Fruit fly (Drosophila melanogaster) whole organism, wandering third instar larva: ENCODE measurements around the gene CG33702.

Experiments used
- Abd-B ChIP-seq: fragments of >200 bp; optimal IDR thresholded peaks from 2 replicates; lab custom pipeline; 2017; ENCODE audit warnings: missing biosample characterization, missing genetic modification characterization
- CG32264 ChIP-seq: fragments of 200-800 bp; sonication (Bioruptor generic); optimal IDR thresholded peaks from 2 replicates; lab custom pipeline; 2016; ENCODE audit warnings: missing biosample characterization, missing genetic modification characterization
- CG9705 ChIP-seq: fragments of 200-800 bp; sonication (Bioruptor generic); optimal IDR thresholded peaks from 2 replicates; lab custom pipeline; 2018; ENCODE audit warnings: missing biosample characterization, mild to moderate bottlenecking, missing genetic modification characterization
- CrebA ChIP-seq: fragments of 200-800 bp; sonication (Bioruptor generic); optimal IDR thresholded peaks from 2 replicates; lab custom pipeline; 2016; ENCODE audit warnings: missing biosample characterization, mild to moderate bottlenecking, missing genetic modification characterization, borderline replicate concordance
- Dfd ChIP-seq: fragments of >200 bp; optimal IDR thresholded peaks from 2 replicates; lab custom pipeline; 2017; ENCODE audit warnings: missing biosample characterization, missing genetic modification characterization
- Dif ChIP-seq: fragments of 200-275, 200-300 bp; sonication (Bioruptor generic); optimal IDR thresholded peaks from 2 replicates; lab custom pipeline; 2018; ENCODE audit warnings: missing biosample characterization, missing genetic modification characterization; ENCODE audit not compliant: partially characterized antibody
- GATAd ChIP-seq: sonication (Bioruptor generic); optimal IDR thresholded peaks from 2 replicates; lab custom pipeline; 2016; ENCODE audit warnings: missing biosample characterization, missing genetic modification characterization
- HLH106 ChIP-seq: fragments of 200-800 bp; optimal IDR thresholded peaks from 3 replicates; lab custom pipeline; 2019; ENCODE audit warnings: missing biosample characterization, mild to moderate bottlenecking, missing genetic modification characterization, moderate library complexity
- Hnf4 ChIP-seq: fragments of 200-800 bp; sonication (Bioruptor generic); optimal IDR thresholded peaks from 2 replicates; lab custom pipeline; 2016; ENCODE audit warnings: missing biosample characterization, mild to moderate bottlenecking, missing genetic modification characterization
- Hr78 ChIP-seq: fragments of >200 bp; optimal IDR thresholded peaks from 2 replicates; lab custom pipeline; 2017; ENCODE audit warnings: missing biosample characterization, missing genetic modification characterization
- Hr83 ChIP-seq: fragments of 200-300 bp; sonication (Bioruptor generic); optimal IDR thresholded peaks from 2 replicates; lab custom pipeline; 2016; ENCODE audit warnings: missing biosample characterization, mild to moderate bottlenecking, missing genetic modification characterization, moderate library complexity; ENCODE audit not compliant: poor library complexity, severe bottlenecking
- Jra ChIP-seq: sonication (Bioruptor generic); optimal IDR thresholded peaks from 2 replicates; lab custom pipeline; 2016; ENCODE audit warnings: missing biosample characterization, missing genetic modification characterization
- Mio ChIP-seq: sonication (Bioruptor generic); optimal IDR thresholded peaks from 2 replicates; lab custom pipeline; 2016; ENCODE audit warnings: missing biosample characterization, missing genetic modification characterization
- Myc ChIP-seq: fragments of >200 bp; optimal IDR thresholded peaks from 2 replicates; lab custom pipeline; 2017
- N ChIP-seq: fragments of >200 bp; optimal IDR thresholded peaks from 2 replicates; lab custom pipeline; 2018; ENCODE audit warnings: missing biosample characterization, missing external identifiers, missing genetic modification characterization
- OdsH ChIP-seq: fragments of 200-800 bp; sonication (Bioruptor generic); optimal IDR thresholded peaks from 2 replicates; lab custom pipeline; 2016; ENCODE audit warnings: missing biosample characterization, mild to moderate bottlenecking, missing genetic modification characterization
- Rel ChIP-seq, 2 experiments: fragments of 200-800 bp; sonication (Bioruptor generic) in 1 of 2; optimal IDR thresholded peaks; 2 replicates in 1 of 2; 3 replicates in 1 of 2; lab custom pipeline; 2016 to 2019; ENCODE audit warnings: mild to moderate bottlenecking in 2 of 2, missing biosample characterization in 2 of 2, missing genetic modification characterization in 2 of 2, moderate library complexity in 1 of 2
- Sp1 ChIP-seq: fragments of 200-800 bp; sonication (Bioruptor generic); optimal IDR thresholded peaks from 3 replicates; lab custom pipeline; 2019; ENCODE audit warnings: missing biosample characterization, mild to moderate bottlenecking, missing genetic modification characterization, moderate library complexity
- Vsx2 ChIP-seq: fragments of 200-300, 225-300 bp; sonication (Bioruptor generic); optimal IDR thresholded peaks from 2 replicates; lab custom pipeline; 2018; ENCODE audit warnings: missing biosample characterization, missing genetic modification characterization; ENCODE audit not compliant: partially characterized antibody
- br ChIP-seq: fragments of 200-800 bp; sonication (Bioruptor generic); optimal IDR thresholded peaks from 2 replicates; lab custom pipeline; 2016; ENCODE audit warnings: missing biosample characterization, missing genetic modification characterization
- brk ChIP-seq: fragments of 200-800 bp; sonication (Bioruptor generic); optimal IDR thresholded peaks from 2 replicates; lab custom pipeline; 2016; ENCODE audit warnings: missing biosample characterization, mild to moderate bottlenecking, missing genetic modification characterization
- dl ChIP-seq, 2 experiments: fragments of 175-275, 200-275 bp in 1 of 2; fragments of 200-275 bp in 1 of 2; sonication (Bioruptor generic); optimal IDR thresholded peaks; lab custom pipeline; 2018; ENCODE audit warnings: mild to moderate bottlenecking in 2 of 2, missing biosample characterization in 2 of 2, missing genetic modification characterization in 2 of 2, moderate library complexity in 2 of 2; ENCODE audit not compliant: partially characterized antibody in 2 of 2, insufficient read depth in 1 of 2
- dmrt93B ChIP-seq: fragments of 200-800 bp; sonication (Bioruptor generic); optimal IDR thresholded peaks from 2 replicates; lab custom pipeline; 2018; ENCODE audit warnings: missing biosample characterization, mild to moderate bottlenecking, missing genetic modification characterization
- dsf ChIP-seq: sonication (Bioruptor generic); optimal IDR thresholded peaks from 2 replicates; lab custom pipeline; 2016; ENCODE audit warnings: missing biosample characterization, missing genetic modification characterization, borderline replicate concordance
- ey ChIP-seq: fragments of 200-800 bp; sonication (Bioruptor generic); optimal IDR thresholded peaks from 2 replicates; lab custom pipeline; 2016; ENCODE audit warnings: missing biosample characterization, missing genetic modification characterization
- foxo ChIP-seq, 2 experiments: fragments of 200-800 bp; sonication (Bioruptor generic); optimal IDR thresholded peaks; 2 replicates in 1 of 2; 3 replicates in 1 of 2; lab custom pipeline; 2016 to 2017; ENCODE audit warnings: missing biosample characterization in 2 of 2, missing genetic modification characterization in 2 of 2
- fru ChIP-seq: fragments of 200-800 bp; sonication (Bioruptor generic); optimal IDR thresholded peaks from 3 replicates; lab custom pipeline; 2016; ENCODE audit warnings: missing biosample characterization, mild to moderate bottlenecking, missing genetic modification characterization
- h ChIP-seq: fragments of 200-800 bp; sonication (Bioruptor generic); optimal IDR thresholded peaks from 3 replicates; lab custom pipeline; 2016; ENCODE audit warnings: missing biosample characterization, mild to moderate bottlenecking, missing genetic modification characterization
- jim ChIP-seq: fragments of 175-275, 200-325 bp; sonication (Bioruptor generic); optimal IDR thresholded peaks from 2 replicates; lab custom pipeline; 2016; ENCODE audit warnings: missing biosample characterization, mild to moderate bottlenecking, missing genetic modification characterization
- lola ChIP-seq: fragments of >200 bp; optimal IDR thresholded peaks from 2 replicates; lab custom pipeline; 2017; ENCODE audit warnings: missing biosample characterization, missing genetic modification characterization
- pan ChIP-seq: fragments of >200 bp; optimal IDR thresholded peaks from 2 replicates; lab custom pipeline; 2017
- psq ChIP-seq: fragments of 200-800 bp; sonication (Bioruptor generic); optimal IDR thresholded peaks from 3 replicates; lab custom pipeline; 2017; ENCODE audit warnings: missing biosample characterization, mild to moderate bottlenecking, missing genetic modification characterization, moderate library complexity
- rgr ChIP-seq: fragments of 200-800 bp; sonication (Bioruptor generic); optimal IDR thresholded peaks from 3 replicates; lab custom pipeline; 2016; ENCODE audit warnings: missing biosample characterization, mild to moderate bottlenecking, missing genetic modification characterization
- sage ChIP-seq: fragments of 200-800 bp; sonication (Bioruptor generic); optimal IDR thresholded peaks from 2 replicates; lab custom pipeline; 2016; ENCODE audit warnings: missing biosample characterization, mild to moderate bottlenecking, missing genetic modification characterization
- sv ChIP-seq: fragments of 200-800 bp; sonication (Bioruptor generic); optimal IDR thresholded peaks from 3 replicates; lab custom pipeline; 2016; ENCODE audit warnings: missing biosample characterization, missing genetic modification characterization
- tai ChIP-seq: sonication (Bioruptor generic); optimal IDR thresholded peaks from 2 replicates; lab custom pipeline; 2016; ENCODE audit warnings: missing biosample characterization, missing genetic modification characterization
- usp ChIP-seq: fragments of >200 bp; optimal IDR thresholded peaks from 2 replicates; lab custom pipeline; 2017; ENCODE audit warnings: missing biosample characterization, missing genetic modification characterization
- woc ChIP-seq: sonication (Bioruptor generic); optimal IDR thresholded peaks from 2 replicates; lab custom pipeline; 2016; ENCODE audit warnings: missing biosample characterization, mild to moderate bottlenecking, missing genetic modification characterization

The CG33702 gene

DNA sequence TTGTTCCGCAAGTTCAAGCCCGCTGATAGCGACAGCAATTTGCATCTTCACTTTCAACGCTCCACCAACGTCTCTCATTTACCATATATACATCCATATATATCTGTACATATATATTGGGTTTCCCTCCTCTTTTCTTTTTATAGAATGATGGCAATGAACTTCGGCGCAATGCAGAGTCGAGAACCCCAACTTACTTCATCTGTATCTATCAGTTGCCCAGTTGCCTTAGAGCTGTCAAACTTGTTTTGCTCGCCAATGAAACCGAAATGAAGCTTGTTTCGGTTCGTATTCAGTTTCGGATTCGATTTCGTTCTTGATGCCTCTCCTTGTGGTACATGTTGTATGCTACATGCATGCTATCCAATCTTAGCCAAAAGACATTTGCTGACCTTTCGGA, 15.6 kb upstream of the CG33702 start, which contains the start of gene Or67a:
Gene Or67a, plus strand, starts transcription at position 233 of the 400 bp plus-strand sequence.
- peak in 1 of 2 experiments; percentile 26 for TF ChIP-seq dl (GFP tag; optimal IDR thresholded peaks at IDR 0.05; lab: Kevin White, UChicago; ENCODE audit: insufficient read depth in 1 of 2, partially characterized antibody in 2 of 2)
- no peak for TF ChIP-seq sv (GFP tag; lab: Kevin White, UChicago)
- TF ChIP-seq CG9705 (GFP tag; lab: Kevin White, UChicago), result no peak
- no peak for TF ChIP-seq Mio
- TF ChIP-seq foxo (GFP tag; optimal IDR thresholded peaks at IDR 0.05; lab: Kevin White, UChicago), result no peak
- TF ChIP-seq, all 38 proteins: peak for 1

DNA sequence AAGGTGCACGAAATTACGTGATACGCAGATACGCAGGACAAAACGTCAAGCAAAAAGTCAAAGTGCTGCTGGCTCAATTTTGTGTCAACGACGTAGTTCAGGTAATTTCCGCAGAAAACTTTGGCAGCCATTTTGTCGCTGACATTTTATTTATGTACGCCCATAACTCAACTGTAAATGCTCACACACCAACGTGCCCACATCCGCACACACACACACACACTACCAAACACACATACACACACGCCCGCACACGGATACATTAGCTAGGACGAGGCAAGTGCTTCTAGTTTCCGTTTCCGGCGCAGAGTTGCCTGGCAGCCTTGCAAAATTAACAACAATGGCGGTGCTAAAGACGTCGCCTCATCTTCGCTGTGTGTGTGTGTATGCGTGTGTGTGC, 12.2 kb upstream of the CG33702 start, which contains the start of gene CG33700:
Gene CG33700, minus strand, starts transcription at position 101 of the 400 bp plus-strand sequence.
- TF ChIP-seq h (GFP tag; lab: Kevin White, UChicago), result no peak
- TF ChIP-seq Dfd (GFP tag; lab: Kevin White, UChicago), result peak; percentile 70

DNA sequence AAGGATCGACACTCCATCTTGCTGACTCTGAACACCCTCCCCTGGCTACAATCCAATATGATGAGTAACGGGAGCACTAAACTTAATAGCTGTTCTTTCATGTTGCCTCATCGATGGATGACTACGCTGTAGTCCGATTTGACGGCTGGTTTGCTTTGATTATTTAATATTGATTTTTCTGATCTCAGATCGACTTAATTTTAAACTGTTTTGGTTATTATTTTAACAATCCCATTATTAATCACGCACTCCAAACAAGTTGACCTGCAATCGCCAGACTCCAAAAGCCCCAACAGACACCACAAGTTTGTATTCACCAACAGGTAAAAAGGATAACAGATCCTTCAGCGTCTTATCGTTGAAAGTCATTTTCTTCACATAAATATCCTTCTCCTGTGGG, 649 bp downstream of the CG33702 start, which contains the start of gene CG33703:
Gene CG33703, minus strand, starts transcription at position 101 of the 400 bp plus-strand sequence.
- TF ChIP-seq fru (GFP tag; lab: Kevin White, UChicago) (no peak), Mio (no peak), Myc (lab: Kevin White, UChicago) (no peak), N (GFP tag; lab: Kevin White, UChicago) (no peak), rgr (GFP tag; lab: Kevin White, UChicago) (no peak), lola (GFP tag; lab: Kevin White, UChicago) (no peak), ey (GFP tag; lab: Kevin White, UChicago) (no peak), Dif (GFP tag; lab: Kevin White, UChicago) (no peak), CrebA (GFP tag; lab: Kevin White, UChicago) (no peak), Hr83 (no peak), pan (no peak), dsf (GFP tag; lab: Kevin White, UChicago) (no peak), foxo (GFP tag; optimal IDR thresholded peaks at IDR 0.05; lab: Kevin White, UChicago) (no peak), Abd-B (GFP tag; lab: Kevin White, UChicago) (no peak), CG32264 (GFP tag; lab: Kevin White, UChicago) (no peak), jim (GFP tag; lab: Kevin White, UChicago) (no peak), Sp1 (GFP tag; lab: Kevin White, UChicago) (no peak)
- TF ChIP-seq, all 38 proteins: peak for 0

DNA sequence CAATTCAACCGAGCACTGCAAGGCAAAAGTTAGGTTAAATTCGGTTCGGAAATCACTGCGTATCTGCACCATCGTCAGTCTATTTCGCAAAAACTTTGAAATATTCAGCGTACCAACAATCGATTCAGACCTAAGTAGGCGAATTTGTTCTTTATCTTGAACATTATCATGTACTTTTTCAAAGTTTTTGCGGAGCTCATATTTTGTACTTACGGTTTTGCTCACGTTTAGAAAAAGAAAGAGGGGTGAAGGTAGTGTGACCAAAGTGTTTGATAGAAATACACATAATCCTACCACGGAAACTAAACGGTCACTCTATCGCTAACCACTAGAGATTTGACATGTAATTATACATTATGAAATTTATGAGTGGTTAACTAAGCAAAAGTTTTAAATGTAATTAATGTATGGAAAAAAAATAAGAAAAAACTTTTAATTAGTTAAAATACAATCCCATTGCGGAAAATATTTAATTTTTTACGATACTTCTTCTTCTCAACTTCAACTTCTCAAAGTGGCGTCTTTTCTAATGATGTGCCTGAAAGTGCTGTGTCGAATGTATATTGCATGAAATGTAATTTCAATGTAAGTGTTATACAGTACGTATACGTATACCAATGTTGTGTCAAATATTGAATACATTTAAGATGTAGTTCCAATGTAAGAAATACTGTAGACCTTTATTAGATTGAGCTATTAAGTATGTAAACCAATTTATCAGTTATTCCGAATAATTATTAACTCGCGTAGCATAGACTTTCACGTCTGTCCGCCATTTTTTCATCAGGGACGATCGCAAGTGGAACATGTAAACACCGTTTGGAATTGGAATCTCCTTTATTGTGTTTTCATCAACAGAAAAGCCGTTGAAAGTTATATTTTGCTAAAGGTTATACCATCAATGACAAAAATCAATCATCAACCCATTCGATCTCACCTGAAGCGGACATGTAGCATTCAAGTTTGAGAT, 1.6 kb downstream of the CG33702 start, which contains the start of gene RpS9:
Gene RpS9, minus strand, starts transcription at position 245 of the 970 bp plus-strand sequence.
- no peak for TF ChIP-seq N (GFP tag; lab: Kevin White, UChicago)
- peak; percentile 14 for TF ChIP-seq OdsH (GFP tag; lab: Kevin White, UChicago)
- TF ChIP-seq Hr83, result no peak
- TF ChIP-seq GATAd (GFP tag; lab: Kevin White, UChicago), result no peak
- TF ChIP-seq CrebA (GFP tag; lab: Kevin White, UChicago), result no peak
- no peak for TF ChIP-seq sage (GFP tag; lab: Kevin White, UChicago)
- no peak for TF ChIP-seq ey (GFP tag; lab: Kevin White, UChicago)
- TF ChIP-seq Vsx2, result no peak
- TF ChIP-seq CG32264 (GFP tag; lab: Kevin White, UChicago), result no peak
- TF ChIP-seq tai (GFP tag; lab: Kevin White, UChicago), result peak; percentile 39
- TF ChIP-seq Hr78, result no peak
- TF ChIP-seq Sp1 (GFP tag; lab: Kevin White, UChicago), result peak; percentile 72
- TF ChIP-seq rgr (GFP tag; lab: Kevin White, UChicago), result peak; percentile 33
- peak; percentile 6 for TF ChIP-seq br (GFP tag; lab: Kevin White, UChicago)
- peak; percentile 27 for TF ChIP-seq Hnf4 (GFP tag; lab: Kevin White, UChicago)
- peak; percentile 7 for TF ChIP-seq Myc (lab: Kevin White, UChicago)
- no peak for TF ChIP-seq Mio
- peak; percentile 69 for TF ChIP-seq brk (GFP tag; lab: Kevin White, UChicago)
- TF ChIP-seq usp (GFP tag; lab: Kevin White, UChicago), result no peak
- no peak for TF ChIP-seq dsf (GFP tag; lab: Kevin White, UChicago)
- no peak for TF ChIP-seq lola (GFP tag; lab: Kevin White, UChicago)
- TF ChIP-seq Abd-B (GFP tag; lab: Kevin White, UChicago), result no peak
- no peak for TF ChIP-seq sv (GFP tag; lab: Kevin White, UChicago)
- TF ChIP-seq Jra (GFP tag; lab: Kevin White, UChicago), result peak; percentile 25
- peak; percentile 8 for TF ChIP-seq HLH106 (tag; lab: Kevin White, UChicago)
- peak; percentile 31 for TF ChIP-seq h (GFP tag; lab: Kevin White, UChicago)
- TF ChIP-seq Rel (GFP tag; optimal IDR thresholded peaks at IDR 0.05; lab: Kevin White, UChicago), result no peak
- peak; percentile 48 for TF ChIP-seq Rel (tag; optimal IDR thresholded peaks at IDR 0.05; lab: Kevin White, UChicago)
- TF ChIP-seq fru (GFP tag; lab: Kevin White, UChicago), result no peak
- TF ChIP-seq pan, result no peak
- no peak for TF ChIP-seq Dif (GFP tag; lab: Kevin White, UChicago)
- no peak for TF ChIP-seq dmrt93B (GFP tag; lab: Kevin White, UChicago)
- no peak for TF ChIP-seq woc
- peak in 1 of 2 experiments; percentile 33 for TF ChIP-seq foxo (GFP tag; optimal IDR thresholded peaks at IDR 0.05; lab: Kevin White, UChicago)
- no peak for TF ChIP-seq psq (GFP tag; lab: Kevin White, UChicago)
